Worm (Caenorhabditis elegans): ENCODE measurements around the gene F44B9.10.

The F44B9.10 gene

ce11 chrIII:8029487-8029886 is 3.9 kb downstream of the F44B9.10 start, which contains the start of gene F44B9.8:
Gene F44B9.8, minus strand, starts transcription at chrIII:8029649.
- peak; percentile 37 for TF ChIP-seq lin-39 (tag; optimal IDR thresholded peaks at IDR 0.05)
- TF ChIP-seq fkh-2 (tag; optimal IDR thresholded peaks at IDR 0.05): no peak
- no peak for TF ChIP-seq unc-39 (tag; optimal IDR thresholded peaks at IDR 0.05)
- no peak for TF ChIP-seq nhr-237 (tag; optimal IDR thresholded peaks at IDR 0.05)
- TF ChIP-seq nhr-77 (tag; optimal IDR thresholded peaks at IDR 0.05): no peak
- peak; percentile 92 for TF ChIP-seq pha-4 (tag; optimal IDR thresholded peaks at IDR 0.05)
- no peak for TF ChIP-seq pqm-1 (tag; optimal IDR thresholded peaks at IDR 0.05)
- no peak for TF ChIP-seq ztf-11 (tag; optimal IDR thresholded peaks at IDR 0.05)
- no peak for TF ChIP-seq ceh-16 (tag; optimal IDR thresholded peaks at IDR 0.05)
- no peak for TF ChIP-seq nhr-11 (tag; optimal IDR thresholded peaks at IDR 0.05)
- peak; percentile 55 for TF ChIP-seq snpc-4 (tag; optimal IDR thresholded peaks at IDR 0.05)
- TF ChIP-seq zag-1 (tag; optimal IDR thresholded peaks at IDR 0.05): no peak
- TF ChIP-seq ceh-28 (tag; optimal IDR thresholded peaks at IDR 0.05): no peak
- peak; percentile 73 for TF ChIP-seq nhr-25 (tag; optimal IDR thresholded peaks at IDR 0.05)
- TF ChIP-seq ceh-9 (tag; optimal IDR thresholded peaks at IDR 0.05): no peak
- TF ChIP-seq jun-1 (tag; optimal IDR thresholded peaks at IDR 0.05): no peak
- no peak for TF ChIP-seq fos-1 (tag; optimal IDR thresholded peaks at IDR 0.05)
- TF ChIP-seq elt-3 (tag; optimal IDR thresholded peaks at IDR 0.05): no peak
- TF ChIP-seq tbx-2 (tag; optimal IDR thresholded peaks at IDR 0.05): no peak
- no peak for TF ChIP-seq nhr-76 (tag; optimal IDR thresholded peaks at IDR 0.05)
- no peak for TF ChIP-seq mml-1 (tag; optimal IDR thresholded peaks at IDR 0.05)
- no peak for TF ChIP-seq skn-1 (tag; optimal IDR thresholded peaks at IDR 0.05)
- peak; percentile 79 for TF ChIP-seq nfya-1 (tag; optimal IDR thresholded peaks at IDR 0.05; ENCODE audit: insufficient read depth)
- TF ChIP-seq mdl-1 (tag; optimal IDR thresholded peaks at IDR 0.05): no peak
- TF ChIP-seq sea-2 (GFP tag; optimal IDR thresholded peaks at IDR 0.05): no peak
- TF ChIP-seq ama-1 (optimal IDR thresholded peaks at IDR 0.05): peak; percentile 22
- TF ChIP-seq ZK546.5 (tag; optimal IDR thresholded peaks at IDR 0.05): no peak
- no peak for TF ChIP-seq daf-12 (tag; optimal IDR thresholded peaks at IDR 0.05)
- no peak for TF ChIP-seq nhr-67 (tag; optimal IDR thresholded peaks at IDR 0.05)
- TF ChIP-seq R02D3.7 (tag; optimal IDR thresholded peaks at IDR 0.05): peak; percentile 17
- peak; percentile 87 for TF ChIP-seq lin-15B (tag; optimal IDR thresholded peaks at IDR 0.05)
- peak; percentile 82 for TF ChIP-seq nhr-23 (tag; optimal IDR thresholded peaks at IDR 0.05)
- TF ChIP-seq hmg-11 (tag; optimal IDR thresholded peaks at IDR 0.05): peak; percentile 32
- no peak for TF ChIP-seq egl-5 (tag; optimal IDR thresholded peaks at IDR 0.05)
- no peak for TF ChIP-seq nhr-28 (tag; optimal IDR thresholded peaks at IDR 0.05)
- TF ChIP-seq nhr-43 (tag; optimal IDR thresholded peaks at IDR 0.05; ENCODE audit: poor library complexity, severe bottlenecking): peak; percentile 62
- TF ChIP-seq fkh-10 (GFP tag; optimal IDR thresholded peaks at IDR 0.05): no peak
- TF ChIP-seq aly-2 (tag; optimal IDR thresholded peaks at IDR 0.05): no peak
- no peak for TF ChIP-seq ztf-4 (tag; optimal IDR thresholded peaks at IDR 0.05)
- TF ChIP-seq ceh-82 (tag; optimal IDR thresholded peaks at IDR 0.05): no peak
- TF ChIP-seq lsy-12 (tag; optimal IDR thresholded peaks at IDR 0.05): peak; percentile 21
- TF ChIP-seq egl-27 (tag; optimal IDR thresholded peaks at IDR 0.05): no peak
- TF ChIP-seq nhr-12 (tag; optimal IDR thresholded peaks at IDR 0.05): no peak
- peak; percentile 23 for TF ChIP-seq elt-2 (tag; optimal IDR thresholded peaks at IDR 0.05)

- TF ChIP-seq nhr-67 (tag; optimal IDR thresholded peaks at IDR 0.05): no peak
- TF ChIP-seq nhr-12 (tag; optimal IDR thresholded peaks at IDR 0.05): no peak
- no peak for TF ChIP-seq egl-27 (tag; optimal IDR thresholded peaks at IDR 0.05)
- TF ChIP-seq tbx-2 (tag; optimal IDR thresholded peaks at IDR 0.05): no peak
- no peak for TF ChIP-seq snpc-4 (tag; optimal IDR thresholded peaks at IDR 0.05)
- TF ChIP-seq aly-2 (tag; optimal IDR thresholded peaks at IDR 0.05): no peak
- no peak for TF ChIP-seq elt-2 (tag; optimal IDR thresholded peaks at IDR 0.05)
- TF ChIP-seq R02D3.7 (tag; optimal IDR thresholded peaks at IDR 0.05): no peak
- no peak for TF ChIP-seq pha-4 (tag; optimal IDR thresholded peaks at IDR 0.05)
- TF ChIP-seq ceh-82 (tag; optimal IDR thresholded peaks at IDR 0.05): no peak
- no peak for TF ChIP-seq skn-1 (tag; optimal IDR thresholded peaks at IDR 0.05)
- no peak for TF ChIP-seq nfya-1 (tag; optimal IDR thresholded peaks at IDR 0.05; ENCODE audit: insufficient read depth)
- TF ChIP-seq sea-2 (GFP tag; optimal IDR thresholded peaks at IDR 0.05): no peak
- no peak for TF ChIP-seq fkh-10 (GFP tag; optimal IDR thresholded peaks at IDR 0.05)
- TF ChIP-seq nhr-25 (tag; optimal IDR thresholded peaks at IDR 0.05): no peak
- TF ChIP-seq ceh-9 (tag; optimal IDR thresholded peaks at IDR 0.05): no peak
- no peak for TF ChIP-seq mml-1 (tag; optimal IDR thresholded peaks at IDR 0.05)
- TF ChIP-seq eor-1 (tag; optimal IDR thresholded peaks at IDR 0.05): no peak
- TF ChIP-seq lin-15B (tag; optimal IDR thresholded peaks at IDR 0.05): no peak
Observed at ce11 chrIII:8027942-8028341, 5.5 kb downstream of the F44B9.10 start, which contains the start of gene mdt-30. Gene mdt-30, minus strand, starts transcription at chrIII:8028042.
